Worm (Caenorhabditis elegans) whole organism, L2 larva: ENCODE data around the gene srlf-11.

ENCODE experiments used
- R02D3.7 ChIP-seq: fragments of 150-350 bp; optimal IDR thresholded peaks from 2 replicates; lab custom pipeline; 2014; ENCODE audit warnings: missing biosample characterization, missing genetic modification characterization
- alr-1 ChIP-seq: fragments of 150-350 bp; optimal IDR thresholded peaks from 2 replicates; lab custom pipeline; 2014; ENCODE audit warnings: missing biosample characterization, missing genetic modification characterization
- blmp-1 ChIP-seq: sonication (generic microtip); optimal IDR thresholded peaks from 2 replicates; lab custom pipeline; 2017; ENCODE audit warnings: missing genetic modification characterization, mild to moderate bottlenecking, missing compliant biosample characterization, antibody characterized with exemption, moderate library complexity; ENCODE audit not compliant: insufficient read depth
- ceh-82 ChIP-seq: fragments of 150-350 bp; optimal IDR thresholded peaks from 2 replicates; lab custom pipeline; 2014; ENCODE audit warnings: missing biosample characterization, missing genetic modification characterization
- lin-13 ChIP-seq: fragments of 150-350 bp; optimal IDR thresholded peaks from 2 replicates; lab custom pipeline; 2014; ENCODE audit warnings: missing biosample characterization, missing genetic modification reagents, missing genetic modification characterization
- nhr-10 ChIP-seq: sonication (generic microtip); optimal IDR thresholded peaks from 2 replicates; lab custom pipeline; 2017; ENCODE audit warnings: missing biosample characterization, missing genetic modification characterization
- nhr-23 ChIP-seq: fragments of 150-350 bp; optimal IDR thresholded peaks from 2 replicates; lab custom pipeline; 2014; ENCODE audit warnings: missing biosample characterization, missing genetic modification reagents, missing genetic modification characterization
- nhr-237 ChIP-seq: fragments of 150-350 bp; optimal IDR thresholded peaks from 2 replicates; lab custom pipeline; 2014; ENCODE audit warnings: missing biosample characterization, missing genetic modification characterization
- nhr-77 ChIP-seq: fragments of 150-350 bp; optimal IDR thresholded peaks from 2 replicates; lab custom pipeline; 2014; ENCODE audit warnings: missing biosample characterization, missing genetic modification characterization
- unc-55 ChIP-seq: fragments of 150-350 bp; sonication (generic microtip); optimal IDR thresholded peaks from 3 replicates; lab custom pipeline; 2014; ENCODE audit warnings: missing biosample characterization, missing genetic modification reagents, missing genetic modification characterization

ce11 chrIV:10851833-10852232, 34.0 kb downstream of the srlf-11 start, which contains the start of gene T11G6.4:
- TF ChIP-seq ceh-82 (tag; lab: Kevin White, UChicago) (no peak), nhr-10 (no peak), blmp-1 (tag; lab: Kevin White, UChicago) (no peak), R02D3.7 (tag; lab: Kevin White, UChicago) (no peak), lin-13 (no peak), nhr-77 (tag; lab: Kevin White, UChicago) (no peak), alr-1 (tag; lab: Kevin White, UChicago) (no peak), nhr-237 (tag; lab: Kevin White, UChicago) (no peak), unc-55 (GFP tag; lab: Kevin White, UChicago) (no peak), nhr-23 (tag; lab: Kevin White, UChicago) (no peak)
